Fruit fly (Drosophila melanogaster) Kc167 (cell line): ENCODE data around the gene Myo95E.

Source experiments
- Myc ChIP-seq: fragments of >200 bp; optimal IDR thresholded peaks from 2 replicates; lab custom pipeline; 2017; ENCODE audit warnings: missing external identifiers
- h ChIP-seq: fragments of >200 bp; optimal IDR thresholded peaks from 3 replicates; lab custom pipeline; 2018; ENCODE audit warnings: missing external identifiers
- insv ChIP-seq: fragments of >200 bp; optimal IDR thresholded peaks from 3 replicates; lab custom pipeline; 2018; ENCODE audit warnings: missing external identifiers
- psq ChIP-seq: fragments of >200 bp; optimal IDR thresholded peaks from 2 replicates; lab custom pipeline; 2017; ENCODE audit warnings: missing external identifiers
- ttk ChIP-seq: sonication (Bioruptor generic); optimal IDR thresholded peaks from 2 replicates; lab custom pipeline; 2017; ENCODE audit warnings: missing external identifiers

DNA sequence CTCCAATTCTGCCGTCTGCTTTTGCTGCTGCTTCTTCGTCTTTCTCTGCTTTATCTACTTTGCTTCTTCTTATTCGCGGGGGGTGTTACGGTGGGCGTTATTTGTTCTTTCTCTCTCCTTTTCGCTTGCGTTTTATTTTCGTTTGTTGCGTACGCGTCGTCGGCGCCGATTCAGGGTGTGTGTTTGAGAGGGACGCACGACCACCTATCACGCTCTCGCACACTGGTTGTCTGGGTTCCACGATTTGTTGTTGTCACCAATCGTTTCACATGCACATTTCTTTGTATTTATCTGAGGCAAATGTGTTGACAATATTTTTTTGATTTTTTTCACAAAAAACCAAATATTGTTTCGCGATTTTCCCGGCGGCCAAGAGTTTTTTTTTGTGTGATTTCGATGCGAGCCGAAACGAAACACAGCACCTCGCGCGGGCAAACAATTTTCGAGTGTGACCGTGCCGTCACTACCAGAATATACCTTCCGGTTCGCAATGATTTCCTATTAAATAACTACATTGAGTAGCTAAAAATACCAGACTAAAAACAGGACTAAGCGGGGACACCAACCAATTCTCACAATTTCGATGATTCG, 55.9 kb downstream of the Myo95E start, which contains the start of gene Syx1A:
- TF ChIP-seq h (lab: Kevin White, UChicago), result no peak
- TF ChIP-seq ttk (lab: Kevin White, UChicago), result no peak
- TF ChIP-seq insv, result no peak
- no peak for TF ChIP-seq psq (lab: Kevin White, UChicago)
- no peak for TF ChIP-seq Myc (lab: Kevin White, UChicago)
